Fruit fly (Drosophila melanogaster): ENCODE measurements around the gene CG3777.
A peak's percentile ranks its signal among the peaks of the same experiment; 100 is the strongest.

The CG3777 gene

DNA sequence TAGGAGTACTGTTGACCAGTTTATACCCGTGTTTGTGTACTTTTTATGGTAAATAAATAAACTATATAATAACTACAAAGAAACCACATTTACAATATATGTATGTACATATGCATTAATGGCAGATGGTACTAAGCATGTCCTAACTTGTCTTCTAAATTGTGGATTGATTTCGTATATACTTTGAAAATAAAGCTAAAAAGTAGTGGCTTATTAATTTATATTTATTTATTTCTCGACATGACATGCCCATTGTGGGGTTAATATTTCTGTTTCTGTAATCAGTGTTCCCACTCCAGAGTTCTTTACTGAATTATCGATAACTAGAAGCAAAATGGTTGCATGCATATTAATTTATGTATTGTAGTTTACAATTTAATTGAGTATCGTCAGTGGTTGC is 24.1 kb upstream of the CG3777 start, which contains the start of gene cin (continued):
- peak; percentile 74 for TF ChIP-seq achi (GFP tag; optimal IDR thresholded peaks at IDR 0.05)
- no peak for TF ChIP-seq dac (GFP tag; optimal IDR thresholded peaks at IDR 0.05)
- peak; percentile 72 for TF ChIP-seq pdm3 (GFP tag; optimal IDR thresholded peaks at IDR 0.05)
- peak in 1 of 2 experiments; percentile 69 for TF ChIP-seq ss (GFP tag; optimal IDR thresholded peaks at IDR 0.05)
- TF ChIP-seq CG1621 (tag; optimal IDR thresholded peaks at IDR 0.05): peak; percentile 43
- TF ChIP-seq CG11762 (GFP tag; optimal IDR thresholded peaks at IDR 0.05; ENCODE audit: insufficient read depth): peak; percentile 12
- no peak for TF ChIP-seq CG3919 (GFP tag; optimal IDR thresholded peaks at IDR 0.05)
- TF ChIP-seq CG6276 (GFP tag; optimal IDR thresholded peaks at IDR 0.05): no peak
- peak; percentile 79 for TF ChIP-seq esn (GFP tag; optimal IDR thresholded peaks at IDR 0.05)
- no peak for TF ChIP-seq Hr38 (GFP tag; optimal IDR thresholded peaks at IDR 0.05)
- peak; percentile 73 for TF ChIP-seq CG15336 (GFP tag; IDR thresholded peaks at IDR 0.05)
- no peak for TF ChIP-seq CG6163 (GFP tag; IDR thresholded peaks at IDR 0.05)
- TF ChIP-seq Sox14 (GFP tag; optimal IDR thresholded peaks at IDR 0.05): peak; percentile 54
- peak; percentile 59 for TF ChIP-seq CG8632 (GFP tag; optimal IDR thresholded peaks at IDR 0.05)
- TF ChIP-seq CG7368 (GFP tag; optimal IDR thresholded peaks at IDR 0.05): peak; percentile 7
- TF ChIP-seq fd85E (GFP tag; optimal IDR thresholded peaks at IDR 0.05): peak; percentile 10
- TF ChIP-seq CG6808 (GFP tag; optimal IDR thresholded peaks at IDR 0.05): peak; percentile 53
- peak; percentile 50 for TF ChIP-seq CG6792 (GFP tag; optimal IDR thresholded peaks at IDR 0.05)
- TF ChIP-seq lz (GFP tag; optimal IDR thresholded peaks at IDR 0.05): peak; percentile 65
- TF ChIP-seq vri (GFP tag; optimal IDR thresholded peaks at IDR 0.05): peak; percentile 35
- peak; percentile 79 for TF ChIP-seq topi (GFP tag; optimal IDR thresholded peaks at IDR 0.05)
- no peak for TF ChIP-seq fkh (GFP tag; optimal IDR thresholded peaks at IDR 0.05)
- TF ChIP-seq CG11294 (GFP tag; IDR thresholded peaks at IDR 0.05): no peak
- no peak for TF ChIP-seq fd59A (GFP tag; optimal IDR thresholded peaks at IDR 0.05)
- peak; percentile 47 for TF ChIP-seq cyc (GFP tag; optimal IDR thresholded peaks at IDR 0.05)
- TF ChIP-seq Sox15 (GFP tag; optimal IDR thresholded peaks at IDR 0.05): peak; percentile 40
- TF ChIP-seq Ets96B (tag; optimal IDR thresholded peaks at IDR 0.05): peak; percentile 74
- TF ChIP-seq eg (GFP tag; IDR thresholded peaks at IDR 0.05): no peak; the same call in 2 of the 3 replicates
- TF ChIP-seq CG10669 (GFP tag; optimal IDR thresholded peaks at IDR 0.05): peak; percentile 63
- peak; percentile 52 for TF ChIP-seq Eip75B (GFP tag; optimal IDR thresholded peaks at IDR 0.05)
- no peak for TF ChIP-seq Blimp-1 (GFP tag; optimal IDR thresholded peaks at IDR 0.05)
- peak in 1 of 2 experiments; percentile 10 for TF ChIP-seq salr (GFP tag; optimal IDR thresholded peaks at IDR 0.05)
- peak; percentile 71 for TF ChIP-seq CG34406 (GFP tag; optimal IDR thresholded peaks at IDR 0.05)
- TF ChIP-seq Smox (GFP tag; optimal IDR thresholded peaks at IDR 0.05): peak; percentile 83
- no peak for TF ChIP-seq CG4318 (GFP tag; optimal IDR thresholded peaks at IDR 0.05)

- TF ChIP-seq Smox (GFP tag; optimal IDR thresholded peaks at IDR 0.05) (peak; percentile 21), CG3032 (tag; optimal IDR thresholded peaks at IDR 0.05) (no peak), CG11902 (GFP tag; optimal IDR thresholded peaks at IDR 0.05) (no peak), Eip78C (GFP tag) (peak; percentile 79), CG4318 (GFP tag; optimal IDR thresholded peaks at IDR 0.05) (no peak), CG32006 (GFP tag; optimal IDR thresholded peaks at IDR 0.05) (peak; percentile 34), CG31627 (GFP tag; optimal IDR thresholded peaks at IDR 0.05) (no peak), fd59A (GFP tag; optimal IDR thresholded peaks at IDR 0.05) (no peak), pdm3 (GFP tag; optimal IDR thresholded peaks at IDR 0.05) (peak; percentile 22), ss (GFP tag; optimal IDR thresholded peaks at IDR 0.05) (no peak), Hr39 (GFP tag; optimal IDR thresholded peaks at IDR 0.05) (peak; percentile 8), CG10669 (GFP tag; optimal IDR thresholded peaks at IDR 0.05) (no peak), svp (GFP tag) (peak; percentile 74), esn (GFP tag; optimal IDR thresholded peaks at IDR 0.05) (peak; percentile 25), Sox14 (GFP tag; optimal IDR thresholded peaks at IDR 0.05) (no peak), Ets21C (GFP tag; optimal IDR thresholded peaks at IDR 0.05) (no peak), OdsH (GFP tag; optimal IDR thresholded peaks at IDR 0.05) (no peak), CG11294 (GFP tag; IDR thresholded peaks at IDR 0.05) (no peak), CG9139 (GFP tag; optimal IDR thresholded peaks at IDR 0.05) (no peak), Met (GFP tag; optimal IDR thresholded peaks at IDR 0.05) (peak; percentile 34), fd85E (GFP tag; optimal IDR thresholded peaks at IDR 0.05) (no peak), Sox15 (GFP tag; optimal IDR thresholded peaks at IDR 0.05) (no peak), CG8319 (GFP tag; optimal IDR thresholded peaks at IDR 0.05) (no peak), topi (GFP tag; optimal IDR thresholded peaks at IDR 0.05) (peak; percentile 31), CG7368 (GFP tag; optimal IDR thresholded peaks at IDR 0.05) (no peak), dac (GFP tag; optimal IDR thresholded peaks at IDR 0.05) (no peak), Eip75B (GFP tag; optimal IDR thresholded peaks at IDR 0.05) (no peak), CG3919 (GFP tag; optimal IDR thresholded peaks at IDR 0.05) (no peak), Sox102F (GFP tag; optimal IDR thresholded peaks at IDR 0.05) (peak; percentile 32), acj6 (GFP tag; optimal IDR thresholded peaks at IDR 0.05) (peak; percentile 25), Blimp-1 (GFP tag; optimal IDR thresholded peaks at IDR 0.05) (no peak), CG15336 (GFP tag; IDR thresholded peaks at IDR 0.05) (0 out of 2 replicates have a peak, but pooled peaks have one; percentile 19)
Measured at dm6 chrX:262836-263235, 16.7 kb upstream of the CG3777 start.
